Worm (Caenorhabditis elegans): ENCODE data around the gene srw-68.

DNA sequence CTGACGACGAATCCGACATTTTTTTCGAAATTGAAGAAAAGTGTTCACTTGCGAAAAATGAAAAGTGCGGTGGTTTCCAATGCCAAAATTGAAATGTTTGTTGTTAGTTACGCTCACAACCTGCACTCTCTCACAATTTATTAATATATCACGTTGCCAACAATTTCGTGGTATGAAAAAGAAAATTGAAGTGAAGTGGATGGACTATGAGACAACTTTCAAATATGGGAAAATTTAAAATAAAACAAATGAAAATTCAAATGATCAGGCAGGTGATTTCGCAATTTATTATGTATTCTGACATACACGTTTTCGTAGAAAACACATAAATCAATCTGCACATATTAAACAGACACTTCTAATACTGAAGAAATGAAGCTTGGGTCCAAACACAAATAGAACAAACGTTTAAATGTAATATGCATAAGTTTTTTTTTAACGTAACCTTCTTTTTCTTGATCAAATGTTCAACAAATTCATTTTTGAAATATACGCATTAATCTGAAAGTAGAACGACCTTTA is 40.4 kb downstream of the srw-68 start, which contains the start of gene srp-6:
- no peak for TF ChIP-seq nhr-12 (tag; optimal IDR thresholded peaks at IDR 0.05)
- no peak for TF ChIP-seq nhr-237 (tag; optimal IDR thresholded peaks at IDR 0.05)
- no peak for TF ChIP-seq aly-2 (tag; optimal IDR thresholded peaks at IDR 0.05)
- no peak for TF ChIP-seq fkh-10 (GFP tag; optimal IDR thresholded peaks at IDR 0.05)
- TF ChIP-seq skn-1 (tag; optimal IDR thresholded peaks at IDR 0.05), result no peak
- no peak for TF ChIP-seq elt-1 (tag; optimal IDR thresholded peaks at IDR 0.05)
- no peak for TF ChIP-seq ceh-16 (tag; optimal IDR thresholded peaks at IDR 0.05)
- TF ChIP-seq lin-15B (tag; optimal IDR thresholded peaks at IDR 0.05), result no peak
- TF ChIP-seq nhr-77 (tag; optimal IDR thresholded peaks at IDR 0.05), result no peak
- no peak for TF ChIP-seq tbx-2 (tag; optimal IDR thresholded peaks at IDR 0.05)
